Fruit fly (Drosophila melanogaster): ENCODE measurements around the gene CG15741.

dm6 chrX:11818767-11819089 lies 19.1 kb downstream of the CG15741 start:
- TF ChIP-seq Dif (GFP tag; optimal IDR thresholded peaks at IDR 0.05; ENCODE audit: partially characterized antibody) (peak; percentile 70), psq (GFP tag; optimal IDR thresholded peaks at IDR 0.05) (peak; percentile 1)

Measured in whole organism, wandering third instar larva.